Fruit fly (Drosophila melanogaster) whole organism, pupa: ENCODE data around the gene scf.

ENCODE experiments used
- CG10348 ChIP-seq: fragments of 200-800 bp; sonication (Bioruptor generic); IDR thresholded peaks from 2 replicates; pipeline ENCODE4 v1.3.6; 2022; ENCODE audit warnings: missing biosample characterization, missing genetic modification characterization
- CG12605 ChIP-seq: fragments of 200-800 bp; sonication (Bioruptor generic); IDR thresholded peaks from 2 replicates; pipeline ENCODE4 v1.3.6; 2022; ENCODE audit warnings: missing biosample characterization, missing genetic modification characterization
- CG13204 ChIP-seq: fragments of 200-800 bp; sonication (Bioruptor generic); optimal IDR thresholded peaks from 2 replicates; lab custom pipeline; 2018; ENCODE audit warnings: missing biosample characterization, mild to moderate bottlenecking, missing genetic modification characterization, moderate library complexity
- CG14655 ChIP-seq: fragments of 200-800 bp; sonication (Bioruptor generic); optimal IDR thresholded peaks from 3 replicates; lab custom pipeline; 2017; ENCODE audit warnings: mild to moderate bottlenecking, missing biosample characterization, missing genetic modification reagents, missing genetic modification characterization
- CG15710 ChIP-seq: fragments of 200-800 bp; sonication (Bioruptor generic); optimal IDR thresholded peaks from 2 replicates; lab custom pipeline; 2018; ENCODE audit warnings: missing biosample characterization, mild to moderate bottlenecking, missing genetic modification characterization, moderate library complexity
- CG17806 ChIP-seq: fragments of 200-800 bp; sonication (Bioruptor generic); optimal IDR thresholded peaks from 2 replicates; lab custom pipeline; 2018; ENCODE audit warnings: missing biosample characterization, mild to moderate bottlenecking, missing genetic modification characterization, moderate library complexity
- CG32121 ChIP-seq: fragments of 200-800 bp; sonication (Bioruptor generic); IDR thresholded peaks from 2 replicates; pipeline ENCODE4 v1.3.6; 2022; ENCODE audit warnings: missing biosample characterization, missing genetic modification characterization
- CG34367 ChIP-seq: fragments of 200-800 bp; sonication (Bioruptor generic); optimal IDR thresholded peaks from 2 replicates; lab custom pipeline; 2018; ENCODE audit warnings: missing biosample characterization, mild to moderate bottlenecking, missing genetic modification characterization
- CG4496 ChIP-seq: fragments of 200-800 bp; sonication (Bioruptor generic); IDR thresholded peaks from 3 replicates; pipeline ENCODE4 v1.3.6; 2022; ENCODE audit warnings: missing biosample characterization, missing genetic modification characterization
- CG8159 ChIP-seq: fragments of 200-800 bp; sonication (Bioruptor generic); optimal IDR thresholded peaks from 3 replicates; lab custom pipeline; 2018; ENCODE audit warnings: missing biosample characterization, mild to moderate bottlenecking, missing genetic modification characterization, moderate library complexity
- CG8301 ChIP-seq: fragments of 200-800 bp; sonication (Bioruptor generic); optimal IDR thresholded peaks from 2 replicates; lab custom pipeline; 2018; ENCODE audit warnings: missing biosample characterization, mild to moderate bottlenecking, missing genetic modification characterization
- CG9948 ChIP-seq: fragments of 200-800 bp; sonication (Bioruptor generic); optimal IDR thresholded peaks from 2 replicates; lab custom pipeline; 2018; ENCODE audit warnings: missing biosample characterization, mild to moderate bottlenecking, missing genetic modification characterization, moderate library complexity
- D1 ChIP-seq: fragments of 200-800 bp; sonication (Bioruptor generic); optimal IDR thresholded peaks from 2 replicates; lab custom pipeline; 2018; ENCODE audit warnings: missing biosample characterization, mild to moderate bottlenecking, missing genetic modification characterization, moderate library complexity
- EcR ChIP-seq: fragments of 200-800 bp; sonication (Bioruptor generic); optimal IDR thresholded peaks from 3 replicates; lab custom pipeline; 2019; ENCODE audit warnings: missing biosample characterization, missing genetic modification characterization, mild to moderate bottlenecking, moderate library complexity, missing genetic modification reagents
- Ets98B ChIP-seq: fragments of 200-800 bp; sonication (Bioruptor generic); IDR thresholded peaks from 2 replicates; pipeline ENCODE4 v1.3.6; 2022; ENCODE audit warnings: missing biosample characterization, missing genetic modification characterization
- Pif1A ChIP-seq: fragments of 200-800 bp; sonication (Bioruptor generic); optimal IDR thresholded peaks from 3 replicates; lab custom pipeline; 2016; ENCODE audit warnings: missing biosample characterization, missing genetic modification characterization
- Pif1B ChIP-seq: fragments of 200-800 bp; sonication (Bioruptor generic); optimal IDR thresholded peaks from 3 replicates; lab custom pipeline; 2016; ENCODE audit warnings: missing biosample characterization, missing genetic modification characterization
- Snoo ChIP-seq: fragments of 200-800 bp; sonication (Bioruptor generic); optimal IDR thresholded peaks from 3 replicates; lab custom pipeline; 2017; ENCODE audit warnings: missing biosample characterization, mild to moderate bottlenecking, missing genetic modification characterization, inconsistent platforms
- fd96Ca ChIP-seq: fragments of 200-800 bp; sonication (Bioruptor generic); IDR thresholded peaks from 3 replicates; pipeline ENCODE4 v1.3.6; 2022; ENCODE audit warnings: missing biosample characterization, missing genetic modification characterization
- gl ChIP-seq: fragments of 200-800 bp; sonication (Bioruptor generic); optimal IDR thresholded peaks from 2 replicates; lab custom pipeline; 2018; ENCODE audit warnings: missing biosample characterization, mild to moderate bottlenecking, missing genetic modification characterization
- rn ChIP-seq: fragments of 200-800 bp; sonication (Bioruptor generic); IDR thresholded peaks from 2 replicates; pipeline ENCODE4 v1.3.6; 2022; ENCODE audit warnings: missing biosample characterization, missing genetic modification characterization

Gene scf

dm6 chr3L:1334571-1335427 lies 36.3 kb downstream of the scf start, which contains the start of the genes Hmbs and CG2211:
Gene Hmbs, plus strand, starts transcription at chr3L:1334889.
Gene CG2211, minus strand, starts transcription at chr3L:1335359.
- TF ChIP-seq D1 (tag; lab: Kevin White, UChicago) (no peak), CG12605 (GFP tag; lab: Robert Waterston, UW) (no peak), Pif1A (GFP tag; lab: Kevin White, UChicago) (no peak), rn (0 out of 2 replicates have a peak, but pooled peaks have one; percentile 9), Ets98B (GFP tag; lab: Robert Waterston, UW) (peak; percentile 77), CG8301 (tag; lab: Kevin White, UChicago) (no peak), gl (tag; lab: Kevin White, UChicago) (peak; percentile 24), CG17806 (tag; lab: Kevin White, UChicago) (peak; percentile 77), CG10348 (GFP tag; lab: Robert Waterston, UW) (peak; percentile 38; the same call in 1 of the 2 replicates), Snoo (tag; lab: Kevin White, UChicago) (peak; percentile 73), CG34367 (tag; lab: Kevin White, UChicago) (peak; percentile 40), CG14655 (GFP tag; lab: Kevin White, UChicago) (no peak), CG15710 (tag; lab: Kevin White, UChicago) (peak; percentile 74), Pif1B (GFP tag; lab: Kevin White, UChicago) (no peak), CG9948 (tag; lab: Kevin White, UChicago) (peak; percentile 64), EcR (GFP tag; lab: Kevin White, UChicago) (peak; percentile 53), CG8159 (no peak), CG13204 (GFP tag; lab: Kevin White, UChicago) (no peak), CG4496 (GFP tag; lab: Robert Waterston, UW) (peak; percentile 85), CG32121 (GFP tag; lab: Robert Waterston, UW) (peak; percentile 60), fd96Ca (GFP tag; lab: Robert Waterston, UW) (peak; percentile 77)

- no peak for TF ChIP-seq EcR (GFP tag; lab: Kevin White, UChicago)
- TF ChIP-seq Ets98B (GFP tag; lab: Robert Waterston, UW), result peak; percentile 91
- peak; percentile 9 for TF ChIP-seq CG17806 (tag; lab: Kevin White, UChicago)
- peak; percentile 63; the same call in 1 of the 2 replicates for TF ChIP-seq rn
- TF ChIP-seq CG9948 (tag; lab: Kevin White, UChicago), result peak; percentile 35
- TF ChIP-seq Pif1A (GFP tag; lab: Kevin White, UChicago), result peak; percentile 72
- TF ChIP-seq CG15710 (tag; lab: Kevin White, UChicago), result no peak
- TF ChIP-seq CG8301 (tag; lab: Kevin White, UChicago), result peak; percentile 40
- TF ChIP-seq Snoo (tag; lab: Kevin White, UChicago), result no peak
- TF ChIP-seq gl (tag; lab: Kevin White, UChicago), result no peak
- no peak for TF ChIP-seq CG10348 (GFP tag; lab: Robert Waterston, UW)
- peak; percentile 85 for TF ChIP-seq CG4496 (GFP tag; lab: Robert Waterston, UW)
- TF ChIP-seq CG8159, result no peak
- TF ChIP-seq Pif1B (GFP tag; lab: Kevin White, UChicago), result peak; percentile 57
- TF ChIP-seq CG32121 (GFP tag; lab: Robert Waterston, UW), result peak; percentile 82
- peak; percentile 89 for TF ChIP-seq fd96Ca (GFP tag; lab: Robert Waterston, UW)
- TF ChIP-seq CG12605 (GFP tag; lab: Robert Waterston, UW), result peak; percentile 67
- TF ChIP-seq CG13204 (GFP tag; lab: Kevin White, UChicago), result no peak
Measured at dm6 chr3L:1335428-1335764, 36.9 kb downstream of the scf start.

dm6 chr3L:1335989-1336961 lies 37.8 kb downstream of the scf start:
- TF ChIP-seq CG10348 (GFP tag; lab: Robert Waterston, UW), result no peak
- TF ChIP-seq Snoo (tag; lab: Kevin White, UChicago), result no peak
- TF ChIP-seq CG12605 (GFP tag; lab: Robert Waterston, UW), result no peak
- no peak for TF ChIP-seq CG34367 (tag; lab: Kevin White, UChicago)
- TF ChIP-seq CG17806 (tag; lab: Kevin White, UChicago), result no peak
- TF ChIP-seq EcR (GFP tag; lab: Kevin White, UChicago), result no peak
- no peak for TF ChIP-seq fd96Ca (GFP tag; lab: Robert Waterston, UW)
- no peak for TF ChIP-seq CG8301 (tag; lab: Kevin White, UChicago)
- TF ChIP-seq D1 (tag; lab: Kevin White, UChicago), result no peak
- TF ChIP-seq CG8159, result no peak
- TF ChIP-seq CG13204 (GFP tag; lab: Kevin White, UChicago), result no peak

dm6 chr3L:1342133-1342580 lies 43.7 kb downstream of the scf start, which contains the start of gene indra:
Gene indra, minus strand, starts transcription at chr3L:1342403.
- TF ChIP-seq fd96Ca (GFP tag; lab: Robert Waterston, UW), result no peak
- peak; percentile 38; the same call in 1 of the 2 replicates for TF ChIP-seq Ets98B (GFP tag; lab: Robert Waterston, UW)
- peak; percentile 41; the same call in 1 of the 3 replicates for TF ChIP-seq CG4496 (GFP tag; lab: Robert Waterston, UW)
- TF ChIP-seq CG13204 (GFP tag; lab: Kevin White, UChicago), result no peak
- peak; percentile 29 for TF ChIP-seq CG17806 (tag; lab: Kevin White, UChicago)
- 0 out of 2 replicates have a peak, but pooled peaks have one; percentile 14 for TF ChIP-seq CG12605 (GFP tag; lab: Robert Waterston, UW)
- no peak for TF ChIP-seq CG8159
- TF ChIP-seq Snoo (tag; lab: Kevin White, UChicago), result no peak
- no peak for TF ChIP-seq EcR (GFP tag; lab: Kevin White, UChicago)
- TF ChIP-seq CG34367 (tag; lab: Kevin White, UChicago), result no peak
- 0 out of 2 replicates have a peak, but pooled peaks have one; percentile 32 for TF ChIP-seq CG32121 (GFP tag; lab: Robert Waterston, UW)
- peak; percentile 32; the same call in 1 of the 2 replicates for TF ChIP-seq rn
- no peak for TF ChIP-seq CG8301 (tag; lab: Kevin White, UChicago)
- TF ChIP-seq Pif1B (GFP tag; lab: Kevin White, UChicago), result no peak
- TF ChIP-seq CG14655 (GFP tag; lab: Kevin White, UChicago), result no peak
- TF ChIP-seq Pif1A (GFP tag; lab: Kevin White, UChicago), result no peak
- no peak for TF ChIP-seq CG9948 (tag; lab: Kevin White, UChicago)
- TF ChIP-seq gl (tag; lab: Kevin White, UChicago), result no peak
- peak; percentile 54 for TF ChIP-seq CG15710 (tag; lab: Kevin White, UChicago)
- no peak for TF ChIP-seq D1 (tag; lab: Kevin White, UChicago)
- TF ChIP-seq CG10348 (GFP tag; lab: Robert Waterston, UW), result no peak
